Worm (Caenorhabditis elegans) whole organism, L3 larva: ENCODE data around the gene atp-5.
A peak's percentile ranks its signal among the peaks of the same experiment; 100 is the strongest.

ENCODE experiments used
- R02D3.7 ChIP-seq: fragments of 150-350 bp; optimal IDR thresholded peaks from 2 replicates; lab custom pipeline; 2014; ENCODE audit warnings: missing biosample characterization, missing genetic modification characterization
- ZK546.5 ChIP-seq: sonication (generic microtip); optimal IDR thresholded peaks from 2 replicates; lab custom pipeline; 2017; ENCODE audit warnings: missing biosample characterization, missing genetic modification characterization
- aly-2 ChIP-seq: fragments of 150-350 bp; optimal IDR thresholded peaks from 2 replicates; lab custom pipeline; 2014; ENCODE audit warnings: missing biosample characterization, missing genetic modification characterization
- ama-1 ChIP-seq: fragments of 150-350 bp; optimal IDR thresholded peaks from 2 replicates; lab custom pipeline; 2018
- ceh-16 ChIP-seq: sonication (generic microtip); optimal IDR thresholded peaks from 2 replicates; lab custom pipeline; 2017; ENCODE audit warnings: missing biosample characterization, missing genetic modification characterization
- ceh-28 ChIP-seq: fragments of 150-350 bp; optimal IDR thresholded peaks from 2 replicates; lab custom pipeline; 2014; ENCODE audit warnings: missing biosample characterization, missing genetic modification reagents, missing genetic modification characterization
- ceh-82 ChIP-seq: fragments of 150-350 bp; optimal IDR thresholded peaks from 2 replicates; lab custom pipeline; 2014; ENCODE audit warnings: missing biosample characterization, missing genetic modification characterization
- ceh-9 ChIP-seq: sonication (generic microtip); optimal IDR thresholded peaks from 2 replicates; lab custom pipeline; 2018; ENCODE audit warnings: missing biosample characterization, missing genetic modification characterization
- daf-12 ChIP-seq: fragments of 150-350 bp; optimal IDR thresholded peaks from 2 replicates; lab custom pipeline; 2014; ENCODE audit warnings: missing biosample characterization, missing genetic modification reagents, missing genetic modification characterization
- egl-5 ChIP-seq: fragments of 150-350 bp; optimal IDR thresholded peaks from 2 replicates; lab custom pipeline; 2017; ENCODE audit warnings: missing biosample characterization, missing genetic modification reagents, missing genetic modification characterization, inconsistent platforms
- elt-1 ChIP-seq: fragments of 150-350 bp; optimal IDR thresholded peaks from 2 replicates; lab custom pipeline; 2014; ENCODE audit warnings: missing biosample characterization, missing genetic modification characterization
- elt-2 ChIP-seq: sonication (generic microtip); optimal IDR thresholded peaks from 2 replicates; lab custom pipeline; 2016; ENCODE audit warnings: missing genetic modification reagents, mild to moderate bottlenecking, missing genetic modification characterization, missing compliant biosample characterization
- fkh-10 ChIP-seq: sonication (generic microtip); optimal IDR thresholded peaks from 2 replicates; lab custom pipeline; 2017; ENCODE audit warnings: missing biosample characterization, missing genetic modification reagents, missing genetic modification characterization
- fkh-2 ChIP-seq: fragments of 150-350 bp; optimal IDR thresholded peaks from 2 replicates; lab custom pipeline; 2014; ENCODE audit warnings: missing biosample characterization, missing genetic modification reagents, missing genetic modification characterization
- fos-1 ChIP-seq: fragments of 150-350 bp; optimal IDR thresholded peaks from 2 replicates; lab custom pipeline; 2014; ENCODE audit warnings: missing biosample characterization, missing genetic modification characterization
- hmg-11 ChIP-seq: sonication (generic microtip); optimal IDR thresholded peaks from 2 replicates; lab custom pipeline; 2016; ENCODE audit warnings: missing genetic modification characterization, missing compliant biosample characterization
- jun-1 ChIP-seq: fragments of 150-350 bp; optimal IDR thresholded peaks from 2 replicates; lab custom pipeline; 2014; ENCODE audit warnings: missing biosample characterization, missing genetic modification reagents, missing genetic modification characterization
- lin-15B ChIP-seq: fragments of 150-350 bp; optimal IDR thresholded peaks from 2 replicates; lab custom pipeline; 2014; ENCODE audit warnings: missing biosample characterization, missing genetic modification characterization
- lin-39 ChIP-seq: fragments of 150-350 bp; optimal IDR thresholded peaks from 2 replicates; lab custom pipeline; 2018; ENCODE audit warnings: missing biosample characterization, missing genetic modification reagents, missing genetic modification characterization
- lsy-12 ChIP-seq: sonication (generic microtip); optimal IDR thresholded peaks from 2 replicates; lab custom pipeline; 2016; ENCODE audit warnings: mild to moderate bottlenecking, missing genetic modification characterization, missing compliant biosample characterization
- mdl-1 ChIP-seq: fragments of 150-350 bp; optimal IDR thresholded peaks from 2 replicates; lab custom pipeline; 2014; ENCODE audit warnings: missing biosample characterization, missing genetic modification characterization
- nfya-1 ChIP-seq: sonication (generic microtip); optimal IDR thresholded peaks from 2 replicates; lab custom pipeline; 2017; ENCODE audit warnings: missing genetic modification characterization, mild to moderate bottlenecking, missing compliant biosample characterization, antibody characterized with exemption, moderate library complexity; ENCODE audit not compliant: insufficient read depth
- nhr-12 ChIP-seq: fragments of 150-350 bp; optimal IDR thresholded peaks from 2 replicates; lab custom pipeline; 2014; ENCODE audit warnings: missing biosample characterization, missing genetic modification characterization
- nhr-23 ChIP-seq: fragments of 150-350 bp; optimal IDR thresholded peaks from 2 replicates; lab custom pipeline; 2014; ENCODE audit warnings: missing biosample characterization, missing genetic modification reagents, missing genetic modification characterization
- nhr-25 ChIP-seq: sonication (generic microtip); optimal IDR thresholded peaks from 2 replicates; lab custom pipeline; 2017; ENCODE audit warnings: missing biosample characterization, missing genetic modification characterization
- nhr-28 ChIP-seq: fragments of 150-350 bp; optimal IDR thresholded peaks from 2 replicates; lab custom pipeline; 2014; ENCODE audit warnings: missing biosample characterization, missing genetic modification characterization
- nhr-43 ChIP-seq: sonication (generic microtip); optimal IDR thresholded peaks from 2 replicates; lab custom pipeline; 2016; ENCODE audit warnings: mild to moderate bottlenecking, missing genetic modification characterization, missing compliant biosample characterization; ENCODE audit not compliant: poor library complexity, severe bottlenecking
- nhr-67 ChIP-seq: fragments of 150-350 bp; optimal IDR thresholded peaks from 2 replicates; lab custom pipeline; 2014; ENCODE audit warnings: missing biosample characterization, missing genetic modification characterization
- nhr-77 ChIP-seq: fragments of 150-350 bp; optimal IDR thresholded peaks from 2 replicates; lab custom pipeline; 2014; ENCODE audit warnings: missing biosample characterization, missing genetic modification characterization
- pha-4 ChIP-seq: fragments of 150-350 bp; optimal IDR thresholded peaks from 2 replicates; lab custom pipeline; 2014; ENCODE audit warnings: missing biosample characterization, missing genetic modification reagents, missing genetic modification characterization
- pqm-1 ChIP-seq: fragments of 150-350 bp; optimal IDR thresholded peaks from 2 replicates; lab custom pipeline; 2017; ENCODE audit warnings: missing biosample characterization, missing genetic modification characterization, inconsistent platforms
- sea-2 ChIP-seq: fragments of 150-350 bp; sonication (generic microtip); optimal IDR thresholded peaks from 4 replicates; lab custom pipeline; 2014; ENCODE audit warnings: missing biosample characterization, missing genetic modification reagents, missing genetic modification characterization
- skn-1 ChIP-seq: fragments of 150-350 bp; optimal IDR thresholded peaks from 2 replicates; lab custom pipeline; 2014; ENCODE audit warnings: missing biosample characterization, missing genetic modification characterization
- snpc-4 ChIP-seq: fragments of 150-350 bp; optimal IDR thresholded peaks from 2 replicates; lab custom pipeline; 2014; ENCODE audit warnings: missing biosample characterization, missing genetic modification characterization
- unc-39 ChIP-seq: sonication (generic microtip); optimal IDR thresholded peaks from 4 replicates; lab custom pipeline; 2017; ENCODE audit warnings: missing biosample characterization, missing genetic modification characterization
- zag-1 ChIP-seq: fragments of 150-350 bp; optimal IDR thresholded peaks from 2 replicates; lab custom pipeline; 2014; ENCODE audit warnings: missing biosample characterization, missing genetic modification characterization
- ztf-11 ChIP-seq: fragments of 150-350 bp; optimal IDR thresholded peaks from 2 replicates; lab custom pipeline; 2014; ENCODE audit warnings: missing biosample characterization, missing genetic modification characterization
- ztf-4 ChIP-seq: fragments of 150-350 bp; optimal IDR thresholded peaks from 2 replicates; lab custom pipeline; 2014; ENCODE audit warnings: missing biosample characterization, missing genetic modification characterization

atp-5 gene

DNA sequence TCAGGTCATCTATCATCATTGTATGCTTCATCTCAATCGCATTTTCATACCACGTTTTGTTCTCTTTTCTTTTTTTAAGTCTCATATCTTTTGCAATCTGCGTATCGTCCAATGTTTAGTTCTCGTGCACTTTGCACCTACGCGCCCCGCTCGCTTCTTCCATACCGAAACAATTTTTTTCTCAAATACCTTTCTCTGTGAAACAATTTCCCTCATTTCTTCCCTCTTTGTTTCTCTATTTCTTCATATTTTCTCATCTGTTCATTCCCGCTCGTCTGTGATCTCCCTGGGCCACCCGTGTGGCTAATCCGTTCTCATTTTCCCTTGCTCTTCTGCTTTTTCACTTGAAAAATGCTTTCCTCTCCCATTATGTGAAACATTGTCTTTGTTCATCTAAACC, 16.7 kb upstream of the atp-5 start:
- TF ChIP-seq lsy-12 (tag; lab: Kevin White, UChicago) (no peak), elt-2 (tag; lab: Kevin White, UChicago) (peak; percentile 40), nhr-67 (tag; lab: Kevin White, UChicago) (no peak), fkh-2 (tag; lab: Kevin White, UChicago) (no peak), mdl-1 (no peak), snpc-4 (tag; lab: Kevin White, UChicago) (peak; percentile 4), pqm-1 (tag; lab: Kevin White, UChicago) (no peak), ztf-4 (tag; lab: Kevin White, UChicago) (no peak), nfya-1 (tag; lab: Kevin White, UChicago) (peak; percentile 26), fkh-10 (GFP tag; lab: Kevin White, UChicago) (no peak), ceh-82 (no peak), egl-5 (tag; lab: Kevin White, UChicago) (no peak), pha-4 (tag; lab: Kevin White, UChicago) (peak; percentile 62), ceh-28 (no peak), nhr-28 (no peak), lin-15B (peak; percentile 0)

DNA sequence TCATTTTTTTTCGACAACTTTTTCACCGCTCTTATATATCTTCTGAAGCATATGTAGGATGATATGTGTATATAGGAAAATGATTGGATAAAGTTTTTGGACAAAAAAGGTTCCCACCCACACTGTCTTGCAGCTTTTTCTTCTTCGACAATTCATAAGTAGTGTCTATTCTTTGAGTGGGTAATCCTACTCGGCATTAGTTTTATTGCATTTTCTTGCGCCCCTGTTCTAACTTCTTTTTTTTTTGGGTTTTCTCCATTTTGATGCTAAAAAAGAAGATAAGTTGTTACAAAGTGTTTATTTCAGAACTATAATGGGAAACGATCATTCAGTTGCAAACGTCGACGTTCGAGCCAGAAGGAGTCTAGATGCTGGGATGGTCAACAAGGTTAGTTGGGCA, 10.6 kb upstream of the atp-5 start, which contains the start of gene glb-3:
glb-3 (plus strand) TSS at position 301 of the 400 bp plus-strand sequence.
- TF ChIP-seq ZK546.5 (tag; lab: Kevin White, UChicago) (no peak), daf-12 (tag; lab: Kevin White, UChicago) (no peak), ceh-9 (no peak), elt-1 (tag; lab: Kevin White, UChicago) (no peak), ztf-11 (tag; lab: Kevin White, UChicago) (no peak), R02D3.7 (tag; lab: Kevin White, UChicago) (no peak), skn-1 (tag; lab: Kevin White, UChicago) (no peak), nhr-67 (tag; lab: Kevin White, UChicago) (no peak), pha-4 (tag; lab: Kevin White, UChicago) (no peak), ceh-82 (no peak), pqm-1 (tag; lab: Kevin White, UChicago) (no peak), ama-1 (lab: Kevin White, UChicago) (no peak), ceh-16 (no peak), nhr-43 (tag; lab: Kevin White, UChicago) (no peak), snpc-4 (tag; lab: Kevin White, UChicago) (no peak)

ce11 chrV:11133516-11133915, 9.8 kb upstream of the atp-5 start:
- TF ChIP-seq nhr-77 (tag; lab: Kevin White, UChicago) (no peak), hmg-11 (tag; lab: Kevin White, UChicago) (no peak)
- TF ChIP-seq, all 47 proteins: peak for 0

DNA sequence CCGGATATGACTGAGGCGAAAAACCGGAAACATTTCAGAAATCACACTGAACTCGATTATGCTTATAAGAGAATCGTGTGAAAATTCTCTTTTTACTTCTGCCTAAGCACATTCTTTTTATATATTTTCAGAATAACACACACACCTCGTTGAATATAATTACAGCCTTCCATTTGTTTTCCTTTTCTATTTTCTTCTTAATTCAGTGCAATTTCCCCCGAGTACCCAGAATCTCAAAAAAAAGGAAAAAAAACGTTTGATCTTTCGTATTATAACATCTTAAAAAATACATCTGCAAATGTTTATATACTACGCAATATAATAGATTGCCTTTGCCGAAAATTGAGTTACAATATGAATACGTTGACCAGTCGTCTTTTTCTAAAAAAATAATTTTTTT, 8.1 kb upstream of the atp-5 start:
- no peak for TF ChIP-seq ztf-11 (tag; lab: Kevin White, UChicago)
- TF ChIP-seq zag-1 (tag; lab: Kevin White, UChicago) = no peak
- no peak for TF ChIP-seq nhr-43 (tag; lab: Kevin White, UChicago)
- TF ChIP-seq elt-1 (tag; lab: Kevin White, UChicago) = no peak
- no peak for TF ChIP-seq nhr-12 (tag; lab: Kevin White, UChicago)
- no peak for TF ChIP-seq fkh-10 (GFP tag; lab: Kevin White, UChicago)
- no peak for TF ChIP-seq fkh-2 (tag; lab: Kevin White, UChicago)
- no peak for TF ChIP-seq nhr-25 (tag; lab: Kevin White, UChicago)
- TF ChIP-seq lin-39 (tag; lab: Kevin White, UChicago) = no peak
- TF ChIP-seq, all 47 proteins: peak for 0

- TF ChIP-seq pha-4 (tag; lab: Kevin White, UChicago) = no peak
- TF ChIP-seq skn-1 (tag; lab: Kevin White, UChicago) = no peak
- no peak for TF ChIP-seq unc-39 (tag; lab: Kevin White, UChicago)
- TF ChIP-seq mdl-1 = no peak
- TF ChIP-seq sea-2 (GFP tag; lab: Kevin White, UChicago) = no peak
- no peak for TF ChIP-seq ZK546.5 (tag; lab: Kevin White, UChicago)
- no peak for TF ChIP-seq nhr-23 (tag; lab: Kevin White, UChicago)
- no peak for TF ChIP-seq ceh-16
- no peak for TF ChIP-seq nhr-28
- TF ChIP-seq jun-1 (tag; lab: Kevin White, UChicago) = no peak
- TF ChIP-seq fos-1 (tag; lab: Kevin White, UChicago) = no peak
- no peak for TF ChIP-seq zag-1 (tag; lab: Kevin White, UChicago)
- TF ChIP-seq aly-2 = no peak
Observed at ce11 chrV:11127197-11127596, 3.5 kb upstream of the atp-5 start, which contains the start of gene jmjd-5. Gene jmjd-5, plus strand, starts transcription at chrV:11127497.
